Worm (Caenorhabditis elegans) whole organism, early embryonic: ENCODE measurements around the gene F54C9.11.

Experiments used
- B0310.2 ChIP-seq: sonication (generic microtip); optimal IDR thresholded peaks from 2 replicates; lab custom pipeline; 2016; ENCODE audit warnings: mild to moderate bottlenecking, missing genetic modification characterization, missing compliant biosample characterization
- F13C5.2 ChIP-seq: sonication (generic microtip); optimal IDR thresholded peaks from 2 replicates; lab custom pipeline; 2017; ENCODE audit warnings: mild to moderate bottlenecking, missing genetic modification characterization, inconsistent platforms, missing compliant biosample characterization
- aly-1 ChIP-seq: sonication (generic microtip); optimal IDR thresholded peaks from 2 replicates; lab custom pipeline; 2016; ENCODE audit warnings: missing genetic modification characterization, missing compliant biosample characterization
- ama-1 ChIP-seq: fragments of 150-350 bp; optimal IDR thresholded peaks from 2 replicates; lab custom pipeline; 2014
- ceh-13 ChIP-seq: fragments of 200-800 bp; sonication (Bioruptor generic); optimal IDR thresholded peaks from 2 replicates; lab custom pipeline; 2018; ENCODE audit warnings: mild to moderate bottlenecking, missing genetic modification characterization, missing compliant biosample characterization
- ceh-36 ChIP-seq: sonication (generic microtip); optimal IDR thresholded peaks from 2 replicates; lab custom pipeline; 2016; ENCODE audit warnings: missing genetic modification characterization, inconsistent platforms, missing compliant biosample characterization
- ets-7 ChIP-seq: sonication (generic microtip); optimal IDR thresholded peaks from 2 replicates; lab custom pipeline; 2016; ENCODE audit warnings: missing genotype, missing genetic modification characterization, missing compliant biosample characterization
- flt-1 ChIP-seq: fragments of 200-800 bp; sonication (Bioruptor generic); IDR thresholded peaks from 2 replicates; pipeline ENCODE4 v1.3.6; 2022; ENCODE audit warnings: missing genetic modification characterization, missing compliant biosample characterization
- hmbx-1 ChIP-seq: sonication (generic microtip); optimal IDR thresholded peaks from 2 replicates; lab custom pipeline; 2016; ENCODE audit warnings: mild to moderate bottlenecking, missing genetic modification characterization, missing compliant biosample characterization
- hmg-4 ChIP-seq: fragments of 200-800 bp; sonication (Bioruptor generic); optimal IDR thresholded peaks from 2 replicates; lab custom pipeline; 2018; ENCODE audit warnings: mild to moderate bottlenecking, missing genetic modification characterization, missing compliant biosample characterization
- hnd-1 ChIP-seq: sonication (generic microtip); optimal IDR thresholded peaks from 2 replicates; lab custom pipeline; 2016; ENCODE audit warnings: missing genetic modification characterization, missing compliant biosample characterization
- pes-1 ChIP-seq: fragments of 200-800 bp; sonication (Bioruptor generic); IDR thresholded peaks from 2 replicates; pipeline ENCODE4 v1.3.6; 2022; ENCODE audit warnings: missing genetic modification reagents, missing genetic modification characterization, missing compliant biosample characterization
- scrt-1 ChIP-seq: fragments of 200-800 bp; sonication (Bioruptor generic); IDR thresholded peaks from 2 replicates; pipeline ENCODE4 v1.3.6; 2022; ENCODE audit warnings: missing genetic modification characterization, missing compliant biosample characterization
- sea-1 ChIP-seq: fragments of 200-800 bp; sonication (Bioruptor generic); conservative IDR thresholded peaks from 2 replicates; pipeline ENCODE4 v1.3.6; 2022; ENCODE audit warnings: missing genetic modification characterization, missing compliant biosample characterization
- tbx-11 ChIP-seq: fragments of 200-800 bp; sonication (Bioruptor generic); IDR thresholded peaks from 2 replicates; pipeline ENCODE4 v1.3.6; 2022; ENCODE audit warnings: missing genetic modification characterization, missing compliant biosample characterization
- tbx-37 ChIP-seq: fragments of 200-800 bp; sonication (Bioruptor generic); conservative IDR thresholded peaks from 2 replicates; pipeline ENCODE4 v1.3.6; 2022; ENCODE audit warnings: missing genetic modification reagents, missing genetic modification characterization, missing compliant biosample characterization
- tra-4 ChIP-seq: sonication (generic microtip); optimal IDR thresholded peaks from 2 replicates; lab custom pipeline; 2017; ENCODE audit warnings: missing genetic modification characterization, missing compliant biosample characterization

F54C9.11 gene

DNA sequence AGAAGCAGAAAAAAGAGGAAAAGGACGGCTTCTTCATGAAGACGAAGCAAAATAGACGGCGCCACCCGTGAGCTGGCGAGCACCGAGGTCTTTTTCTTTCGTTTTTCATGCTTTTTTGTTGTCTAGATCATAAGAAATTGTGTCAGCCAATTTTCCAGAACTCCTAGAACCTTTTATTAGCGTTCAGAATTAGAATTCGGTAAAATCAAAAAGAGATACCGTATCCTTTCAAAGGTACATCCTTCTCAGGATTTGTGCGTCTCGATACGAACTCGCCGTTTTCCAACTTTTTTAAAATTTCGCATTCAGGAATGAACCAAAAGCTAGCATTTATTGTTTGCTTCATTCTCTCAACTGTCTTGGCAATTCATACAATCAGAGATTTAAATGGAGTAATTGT is 11.8 kb downstream of the F54C9.11 start, which contains the start of gene F54C9.7:
F54C9.7 (plus strand) TSS at position 301 of the 400 bp plus-strand sequence.
- no peak for TF ChIP-seq hnd-1 (tag; lab: Kevin White, UChicago)
- TF ChIP-seq flt-1 (GFP tag; lab: Robert Waterston, UW), result no peak
- no peak for TF ChIP-seq F13C5.2 (tag; lab: Kevin White, UChicago)
- no peak for TF ChIP-seq tbx-11 (GFP tag; lab: Robert Waterston, UW)
- no peak for TF ChIP-seq pes-1 (GFP tag; lab: Robert Waterston, UW)
- no peak for TF ChIP-seq tra-4
- no peak for TF ChIP-seq ama-1 (lab: Kevin White, UChicago)
- no peak for TF ChIP-seq B0310.2 (tag; lab: Kevin White, UChicago)
- TF ChIP-seq aly-1, result no peak
- TF ChIP-seq hmg-4 (GFP tag; lab: Kevin White, UChicago), result no peak
- no peak for TF ChIP-seq ceh-36 (tag; lab: Kevin White, UChicago)
- TF ChIP-seq tbx-37 (GFP tag; lab: Robert Waterston, UW), result no peak
- no peak for TF ChIP-seq ets-7 (tag; lab: Kevin White, UChicago)
- TF ChIP-seq scrt-1 (GFP tag; lab: Robert Waterston, UW), result no peak
- no peak for TF ChIP-seq sea-1 (GFP tag; lab: Robert Waterston, UW)
- TF ChIP-seq ceh-13 (GFP tag; lab: Kevin White, UChicago), result no peak
- TF ChIP-seq hmbx-1 (tag; lab: Kevin White, UChicago), result no peak

DNA sequence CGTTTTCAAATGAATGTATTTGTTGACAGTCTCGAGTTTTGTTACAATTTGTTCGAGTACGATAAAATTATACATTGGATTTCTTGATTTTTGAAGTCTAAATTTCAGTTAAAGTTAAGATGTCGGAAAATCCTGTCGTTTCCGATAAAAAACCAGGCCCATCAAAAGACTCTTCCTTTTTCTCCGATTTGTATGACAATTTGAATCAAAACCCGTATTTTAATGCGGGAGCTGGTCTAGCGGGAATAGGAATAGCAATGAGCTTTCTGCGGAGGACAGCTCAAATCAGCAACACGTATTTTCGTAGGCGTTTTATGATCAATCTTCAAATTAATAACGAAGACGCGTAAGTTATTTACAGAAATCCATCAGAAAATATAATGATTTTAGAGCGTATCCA is 13.9 kb downstream of the F54C9.11 start, which contains the start of gene bcs-1:
bcs-1 (plus strand) TSS at position 109 of the 400 bp plus-strand sequence.
- TF ChIP-seq B0310.2 (tag; lab: Kevin White, UChicago) (no peak), tra-4 (no peak), hmg-4 (GFP tag; lab: Kevin White, UChicago) (no peak), flt-1 (GFP tag; lab: Robert Waterston, UW) (no peak), ama-1 (lab: Kevin White, UChicago) (no peak), scrt-1 (GFP tag; lab: Robert Waterston, UW) (no peak), pes-1 (GFP tag; lab: Robert Waterston, UW) (no peak), hnd-1 (tag; lab: Kevin White, UChicago) (no peak), aly-1 (no peak), tbx-11 (GFP tag; lab: Robert Waterston, UW) (no peak), sea-1 (GFP tag; lab: Robert Waterston, UW) (no peak), hmbx-1 (tag; lab: Kevin White, UChicago) (no peak), F13C5.2 (tag; lab: Kevin White, UChicago) (no peak), ceh-36 (tag; lab: Kevin White, UChicago) (no peak), ceh-13 (GFP tag; lab: Kevin White, UChicago) (no peak), tbx-37 (GFP tag; lab: Robert Waterston, UW) (no peak)

DNA sequence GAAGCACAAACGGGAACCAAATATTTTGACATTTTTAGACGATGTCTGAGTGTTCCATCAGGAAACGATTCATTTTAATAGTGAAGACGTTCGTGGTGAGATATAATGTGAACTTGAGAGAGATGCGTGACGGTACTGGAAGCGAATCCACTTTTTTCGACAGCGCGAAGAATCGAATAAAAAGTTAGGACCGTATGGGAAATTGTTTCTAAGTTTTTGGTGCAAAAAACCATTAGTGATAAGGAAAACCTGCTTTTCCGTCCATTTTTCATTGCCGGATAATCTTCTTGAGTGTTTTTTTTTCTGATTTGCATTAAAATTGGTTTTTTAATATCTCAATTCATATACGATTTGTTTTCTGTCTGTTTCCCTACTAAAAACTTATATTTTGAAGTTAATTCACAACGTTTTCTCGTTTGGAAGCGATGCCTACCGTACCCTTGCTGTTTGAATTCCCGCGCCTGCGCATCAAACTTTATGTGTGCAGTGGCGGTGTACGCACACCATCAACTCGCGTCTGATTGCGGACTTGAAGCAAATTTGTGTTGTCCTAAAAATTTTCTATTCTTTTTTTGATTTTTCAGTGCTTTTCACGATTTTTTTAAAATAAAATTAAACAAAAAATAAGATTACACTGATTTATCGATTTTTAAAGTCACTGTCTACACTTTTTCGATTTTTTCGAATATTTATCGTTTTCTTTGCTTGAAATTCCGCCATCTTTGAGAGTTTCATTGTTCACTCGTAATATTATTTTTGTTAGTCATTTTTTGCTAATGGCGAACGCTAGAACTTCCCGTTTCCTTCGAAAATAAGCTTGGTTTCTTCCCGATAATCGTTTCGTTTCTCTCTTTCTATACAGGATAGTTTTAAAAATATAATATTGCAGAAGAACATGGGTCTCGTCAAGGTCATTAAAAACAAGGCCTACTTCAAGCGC is 15.6 kb downstream of the F54C9.11 start, which contains the start of the genes col-38 and rpl-5:
col-38 (minus strand) TSS at position 51 of the 940 bp plus-strand sequence.
rpl-5 (plus strand) TSS at position 890 of the 940 bp plus-strand sequence.
- no peak for TF ChIP-seq hmbx-1 (tag; lab: Kevin White, UChicago)
- no peak for TF ChIP-seq B0310.2 (tag; lab: Kevin White, UChicago)
- TF ChIP-seq sea-1 (GFP tag; lab: Robert Waterston, UW), result no peak
- no peak for TF ChIP-seq pes-1 (GFP tag; lab: Robert Waterston, UW)
- no peak for TF ChIP-seq hnd-1 (tag; lab: Kevin White, UChicago)
- no peak for TF ChIP-seq scrt-1 (GFP tag; lab: Robert Waterston, UW)
- no peak for TF ChIP-seq ceh-13 (GFP tag; lab: Kevin White, UChicago)
- no peak for TF ChIP-seq ceh-36 (tag; lab: Kevin White, UChicago)
- TF ChIP-seq tbx-37 (GFP tag; lab: Robert Waterston, UW), result no peak
- TF ChIP-seq aly-1, result no peak
- TF ChIP-seq F13C5.2 (tag; lab: Kevin White, UChicago), result peak; percentile 73
- TF ChIP-seq tbx-11 (GFP tag; lab: Robert Waterston, UW), result no peak
- TF ChIP-seq flt-1 (GFP tag; lab: Robert Waterston, UW), result peak; percentile 38; the same call in 1 of the 2 replicates
- TF ChIP-seq ama-1 (lab: Kevin White, UChicago), result no peak
- TF ChIP-seq hmg-4 (GFP tag; lab: Kevin White, UChicago), result peak; percentile 39
- TF ChIP-seq tra-4, result no peak
- TF ChIP-seq ets-7 (tag; lab: Kevin White, UChicago), result no peak

DNA sequence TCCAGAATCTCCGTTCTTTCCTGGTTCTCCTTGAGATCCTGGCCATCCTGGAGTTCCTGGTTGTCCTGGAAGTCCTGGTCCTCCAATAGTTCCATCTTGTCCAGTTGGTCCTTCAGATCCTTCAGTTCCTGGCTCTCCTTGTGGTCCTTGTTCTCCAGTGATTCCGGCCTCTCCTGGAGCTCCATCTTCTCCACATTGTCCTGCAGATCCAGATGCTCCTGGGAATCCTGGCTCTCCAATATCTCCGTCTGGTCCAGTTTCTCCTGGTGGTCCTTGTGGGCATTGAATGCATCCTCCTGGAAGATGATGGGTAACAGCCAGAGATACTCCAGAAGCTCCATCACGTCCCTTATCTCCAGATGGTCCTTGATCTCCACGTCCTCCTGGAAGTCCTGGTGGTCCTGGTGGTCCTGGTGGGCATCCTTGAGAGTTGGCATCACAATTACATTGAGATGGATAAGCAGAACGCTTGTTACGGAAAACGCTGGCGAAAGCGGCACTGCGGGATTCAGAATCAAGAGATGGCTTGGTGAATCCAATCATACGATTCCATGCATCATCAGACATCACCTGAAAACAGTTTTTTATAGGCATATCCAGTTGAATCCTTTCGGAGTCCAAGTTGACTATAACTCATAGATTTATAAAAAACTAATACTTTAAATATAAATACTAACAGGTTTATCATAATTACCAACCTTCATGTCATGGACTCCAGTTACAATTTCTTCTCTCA is 16.5 kb downstream of the F54C9.11 start:
- TF ChIP-seq ama-1 (lab: Kevin White, UChicago) (no peak), sea-1 (GFP tag; lab: Robert Waterston, UW) (0 out of 2 replicates have a peak, but pooled peaks have one; percentile 30)

DNA sequence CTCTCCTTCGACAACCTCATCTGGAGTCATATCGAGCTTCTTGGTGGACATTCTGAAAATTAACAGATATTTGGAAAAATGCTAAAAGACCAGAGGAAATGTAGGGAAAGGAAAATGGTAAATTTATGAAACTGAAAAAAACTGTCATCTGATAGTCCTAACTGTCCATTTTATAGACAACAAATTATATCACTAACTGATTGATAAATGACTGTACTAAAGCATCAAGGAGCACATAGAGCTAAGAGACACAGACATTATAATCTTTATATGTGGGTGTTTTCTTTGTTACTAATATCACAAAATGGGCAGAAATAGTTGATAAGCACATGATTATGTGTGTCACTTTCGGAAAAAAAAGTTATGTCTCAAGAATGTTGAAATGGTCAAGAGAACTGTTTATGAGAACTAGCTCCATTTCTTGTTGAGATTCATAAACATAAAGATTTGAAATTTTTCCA is 18.1 kb downstream of the F54C9.11 start, which contains the start of gene F54C9.3:
F54C9.3 (minus strand) TSS at position 51 of the 461 bp plus-strand sequence.
- no peak for TF ChIP-seq tbx-11 (GFP tag; lab: Robert Waterston, UW)
- TF ChIP-seq ets-7 (tag; lab: Kevin White, UChicago), result no peak
- TF ChIP-seq ama-1 (lab: Kevin White, UChicago), result no peak

DNA sequence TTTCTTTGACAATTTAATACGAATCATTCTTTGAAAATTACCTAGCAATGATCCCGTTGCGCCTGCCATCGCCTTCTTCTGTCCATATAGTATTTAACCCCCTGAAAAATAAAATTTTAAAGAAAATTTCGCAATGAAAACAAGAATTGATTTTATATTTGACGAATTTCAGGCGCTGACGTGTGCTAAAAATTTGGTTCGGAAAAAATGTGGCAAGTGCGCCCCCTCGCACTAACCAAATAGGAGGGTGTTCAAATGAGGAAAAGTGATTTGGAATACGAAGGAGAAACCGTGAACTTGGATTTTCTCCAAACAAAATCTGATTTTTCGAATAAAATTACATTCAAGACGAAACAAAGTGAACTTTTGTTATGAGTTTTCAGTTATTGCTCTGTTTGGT is 18.8 kb downstream of the F54C9.11 start, which contains the start of gene stc-1:
stc-1 (minus strand) TSS at position 101 of the 400 bp plus-strand sequence.
- TF ChIP-seq hmbx-1 (tag; lab: Kevin White, UChicago), result no peak
- TF ChIP-seq hnd-1 (tag; lab: Kevin White, UChicago), result no peak
- no peak for TF ChIP-seq tbx-37 (GFP tag; lab: Robert Waterston, UW)
- TF ChIP-seq aly-1, result no peak
- no peak for TF ChIP-seq ceh-13 (GFP tag; lab: Kevin White, UChicago)
- TF ChIP-seq ama-1 (lab: Kevin White, UChicago), result no peak
- TF ChIP-seq sea-1 (GFP tag; lab: Robert Waterston, UW), result no peak
- no peak for TF ChIP-seq flt-1 (GFP tag; lab: Robert Waterston, UW)
- no peak for TF ChIP-seq F13C5.2 (tag; lab: Kevin White, UChicago)
- no peak for TF ChIP-seq ets-7 (tag; lab: Kevin White, UChicago)
- TF ChIP-seq ceh-36 (tag; lab: Kevin White, UChicago), result no peak
- no peak for TF ChIP-seq B0310.2 (tag; lab: Kevin White, UChicago)
- no peak for TF ChIP-seq scrt-1 (GFP tag; lab: Robert Waterston, UW)
- no peak for TF ChIP-seq tbx-11 (GFP tag; lab: Robert Waterston, UW)
